Worm (Caenorhabditis elegans) whole organism, L4 larva: ENCODE measurements around the gene polq-1.

Experiments used
- ZK337.2 ChIP-seq: fragments of 200-800 bp; sonication (Bioruptor generic); IDR thresholded peaks from 2 replicates; pipeline ENCODE4 v1.3.6; 2022; ENCODE audit warnings: missing genetic modification reagents, missing genetic modification characterization, missing compliant biosample characterization
- ceh-28 ChIP-seq: fragments of 150-350 bp; optimal IDR thresholded peaks from 2 replicates; lab custom pipeline; 2014; ENCODE audit warnings: missing biosample characterization, missing genetic modification reagents, missing genetic modification characterization
- dmd-6 ChIP-seq: fragments of 200-800 bp; sonication (Bioruptor generic); IDR thresholded peaks from 2 replicates; pipeline ENCODE4 v1.3.6; 2022; ENCODE audit warnings: missing genetic modification reagents, missing genetic modification characterization, missing compliant biosample characterization
- fos-1 ChIP-seq: fragments of 150-350 bp; optimal IDR thresholded peaks from 2 replicates; lab custom pipeline; 2014; ENCODE audit warnings: missing biosample characterization, missing genetic modification characterization
- lin-13 ChIP-seq: fragments of 150-350 bp; optimal IDR thresholded peaks from 2 replicates; lab custom pipeline; 2014; ENCODE audit warnings: missing biosample characterization, missing genetic modification reagents, missing genetic modification characterization
- nhr-11 ChIP-seq: fragments of 150-350 bp; optimal IDR thresholded peaks from 2 replicates; lab custom pipeline; 2014; ENCODE audit warnings: missing biosample characterization, missing genetic modification characterization
- nhr-237 ChIP-seq: sonication (generic microtip); optimal IDR thresholded peaks from 2 replicates; lab custom pipeline; 2017; ENCODE audit warnings: missing biosample characterization, missing genetic modification characterization
- nhr-76 ChIP-seq: fragments of 150-350 bp; optimal IDR thresholded peaks from 2 replicates; lab custom pipeline; 2014; ENCODE audit warnings: missing biosample characterization, missing genetic modification characterization
- pha-4 ChIP-seq, 2 experiments: fragments of 150-350 bp in 1 of 2; fragments of 200-800 bp in 1 of 2; sonication (Bioruptor generic) in 1 of 2; IDR thresholded peaks in 1 of 2; optimal IDR thresholded peaks in 1 of 2; 2 replicates each; pipeline versions ENCODE4 v1.3.6 to Lab custom; 2014 to 2022; ENCODE audit warnings: missing genetic modification characterization in 2 of 2, missing genetic modification reagents in 2 of 2, missing biosample characterization in 1 of 2, missing compliant biosample characterization in 1 of 2
- sdz-12 ChIP-seq: fragments of 200-800 bp; sonication (Bioruptor generic); optimal IDR thresholded peaks from 2 replicates; lab custom pipeline; 2018; ENCODE audit warnings: mild to moderate bottlenecking, missing genetic modification characterization, missing compliant biosample characterization
- ztf-7 ChIP-seq: fragments of 150-350 bp; optimal IDR thresholded peaks from 2 replicates; lab custom pipeline; 2014; ENCODE audit warnings: missing biosample characterization, missing genetic modification characterization

DNA sequence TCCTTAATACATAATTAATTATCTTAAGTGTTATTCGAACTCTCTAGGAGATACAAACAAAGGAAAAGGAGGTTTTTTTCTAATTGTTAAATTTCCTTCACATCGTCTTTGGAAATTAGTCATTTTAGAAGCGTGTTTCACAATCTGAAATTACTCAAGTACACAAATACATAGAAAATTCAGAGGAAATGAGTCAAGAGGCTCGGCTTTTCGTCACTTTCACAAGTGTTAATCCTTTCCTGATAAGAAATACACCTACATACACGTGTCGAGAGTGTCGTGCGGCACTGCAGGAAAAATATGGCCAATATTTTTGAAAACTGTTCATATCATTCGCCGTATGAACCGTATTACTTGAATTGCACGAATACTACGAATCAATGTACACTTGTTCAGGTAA lies 55.8 kb downstream of the polq-1 start, which contains the start of gene B0244.4:
- no peak for TF ChIP-seq pha-4 (GFP tag; IDR thresholded peaks at IDR 0.05; lab: Robert Waterston, UW)
- no peak for TF ChIP-seq pha-4 (tag; optimal IDR thresholded peaks at IDR 0.05; lab: Kevin White, UChicago)
- no peak for TF ChIP-seq ceh-28 (tag; lab: Kevin White, UChicago)
- no peak for TF ChIP-seq nhr-237 (tag; lab: Kevin White, UChicago)
- no peak for TF ChIP-seq dmd-6 (GFP tag; lab: Robert Waterston, UW)
- no peak for TF ChIP-seq sdz-12 (GFP tag; lab: Kevin White, UChicago)
- TF ChIP-seq ztf-7 (tag; lab: Kevin White, UChicago) = no peak
- no peak for TF ChIP-seq lin-13
- no peak for TF ChIP-seq fos-1 (tag; lab: Kevin White, UChicago)
- no peak for TF ChIP-seq ZK337.2 (GFP tag; lab: Robert Waterston, UW)
- no peak for TF ChIP-seq nhr-76 (tag; lab: Kevin White, UChicago)
- TF ChIP-seq nhr-11 (tag; lab: Kevin White, UChicago) = no peak
